Worm (Caenorhabditis elegans) whole organism, late embryonic: ENCODE measurements around the gene str-146.

Experiments used
- F13H6.1 ChIP-seq: sonication (generic microtip); optimal IDR thresholded peaks from 2 replicates; lab custom pipeline; 2016; ENCODE audit warnings: missing genetic modification characterization, missing compliant biosample characterization
- K02D7.2 ChIP-seq: sonication (generic microtip); optimal IDR thresholded peaks from 2 replicates; lab custom pipeline; 2017; ENCODE audit warnings: mild to moderate bottlenecking, missing genetic modification characterization, missing compliant biosample characterization
- Y22D7AL.16 ChIP-seq: sonication (generic microtip); optimal IDR thresholded peaks from 2 replicates; lab custom pipeline; 2016; ENCODE audit warnings: missing genetic modification characterization, missing compliant biosample characterization
- ceh-14 ChIP-seq: sonication (generic microtip); optimal IDR thresholded peaks from 2 replicates; lab custom pipeline; 2016; ENCODE audit warnings: missing genotype, missing genetic modification characterization, missing compliant biosample characterization
- ceh-18 ChIP-seq: sonication (generic microtip); optimal IDR thresholded peaks from 2 replicates; lab custom pipeline; 2016; ENCODE audit warnings: missing genetic modification characterization, missing compliant biosample characterization
- ceh-19 ChIP-seq: fragments of 200-800 bp; sonication (Bioruptor generic); optimal IDR thresholded peaks from 2 replicates; lab custom pipeline; 2018; ENCODE audit warnings: mild to moderate bottlenecking, missing genetic modification characterization, missing compliant biosample characterization
- ceh-2 ChIP-seq: sonication (generic microtip); optimal IDR thresholded peaks from 2 replicates; lab custom pipeline; 2016; ENCODE audit warnings: missing genotype, missing genetic modification characterization, missing compliant biosample characterization
- ceh-24 ChIP-seq: sonication (generic microtip); optimal IDR thresholded peaks from 2 replicates; lab custom pipeline; 2016; ENCODE audit warnings: mild to moderate bottlenecking, missing genetic modification characterization, missing compliant biosample characterization
- ceh-30 ChIP-seq: fragments of 150-350 bp; optimal IDR thresholded peaks from 2 replicates; lab custom pipeline; 2014; ENCODE audit warnings: missing biosample characterization, missing genetic modification characterization
- ceh-31 ChIP-seq: sonication (generic microtip); optimal IDR thresholded peaks from 2 replicates; lab custom pipeline; 2016; ENCODE audit warnings: missing genetic modification characterization, missing compliant biosample characterization
- ceh-34 ChIP-seq: sonication (generic microtip); optimal IDR thresholded peaks from 2 replicates; lab custom pipeline; 2016; ENCODE audit warnings: mild to moderate bottlenecking, missing genetic modification characterization, missing compliant biosample characterization
- ceh-45 ChIP-seq: fragments of 200-800 bp; sonication (Bioruptor generic); IDR thresholded peaks from 2 replicates; pipeline ENCODE4 v1.3.6; 2022; ENCODE audit warnings: missing genetic modification reagents, missing genetic modification characterization, missing compliant biosample characterization
- ceh-48 ChIP-seq: sonication (generic microtip); optimal IDR thresholded peaks from 2 replicates; lab custom pipeline; 2016; ENCODE audit warnings: missing genetic modification characterization, inconsistent platforms, missing compliant biosample characterization
- ceh-9 ChIP-seq: sonication (generic microtip); optimal IDR thresholded peaks from 2 replicates; lab custom pipeline; 2016; ENCODE audit warnings: mild to moderate bottlenecking, missing genetic modification characterization, inconsistent platforms, missing compliant biosample characterization
- che-1 ChIP-seq: sonication (generic microtip); optimal IDR thresholded peaks from 2 replicates; lab custom pipeline; 2016; ENCODE audit warnings: mild to moderate bottlenecking, missing genetic modification characterization, missing compliant biosample characterization
- dve-1 ChIP-seq: sonication (generic microtip); optimal IDR thresholded peaks from 2 replicates; lab custom pipeline; 2017; ENCODE audit warnings: antibody characterized with exemption, mild to moderate bottlenecking, missing genetic modification characterization, missing compliant biosample characterization
- elt-2 ChIP-seq: sonication (generic microtip); optimal IDR thresholded peaks from 2 replicates; lab custom pipeline; 2016; ENCODE audit warnings: missing genetic modification reagents, missing genetic modification characterization, missing compliant biosample characterization
- elt-4 ChIP-seq: sonication (generic microtip); optimal IDR thresholded peaks from 2 replicates; lab custom pipeline; 2016; ENCODE audit warnings: missing genetic modification characterization, missing compliant biosample characterization
- ets-4 ChIP-seq: sonication (generic microtip); optimal IDR thresholded peaks from 2 replicates; lab custom pipeline; 2016; ENCODE audit warnings: missing genetic modification characterization, missing compliant biosample characterization
- eyg-1 ChIP-seq: sonication (generic microtip); optimal IDR thresholded peaks from 2 replicates; lab custom pipeline; 2016; ENCODE audit warnings: missing genotype, missing genetic modification characterization, missing compliant biosample characterization
- fax-1 ChIP-seq: sonication (generic microtip); optimal IDR thresholded peaks from 2 replicates; lab custom pipeline; 2016; ENCODE audit warnings: missing genotype, missing genetic modification characterization, missing compliant biosample characterization
- gmeb-2 ChIP-seq: sonication (generic microtip); optimal IDR thresholded peaks from 2 replicates; lab custom pipeline; 2016; ENCODE audit warnings: missing genetic modification characterization, inconsistent platforms, missing compliant biosample characterization
- hlh-15 ChIP-seq: sonication (generic microtip); optimal IDR thresholded peaks from 2 replicates; lab custom pipeline; 2016; ENCODE audit warnings: missing genetic modification characterization, missing compliant biosample characterization
- hlh-30 ChIP-seq: sonication (generic microtip); optimal IDR thresholded peaks from 2 replicates; lab custom pipeline; 2017; ENCODE audit warnings: antibody characterized with exemption, missing genetic modification characterization, missing compliant biosample characterization; ENCODE audit not compliant: insufficient read depth
- hlh-6 ChIP-seq: sonication (generic microtip); optimal IDR thresholded peaks from 2 replicates; lab custom pipeline; 2016; ENCODE audit warnings: missing genotype, missing genetic modification characterization, missing compliant biosample characterization
- lin-11 ChIP-seq: fragments of 200-800 bp; sonication (Bioruptor generic); optimal IDR thresholded peaks from 2 replicates; lab custom pipeline; 2018; ENCODE audit warnings: mild to moderate bottlenecking, missing genetic modification characterization, missing compliant biosample characterization
- madf-2 ChIP-seq: sonication (generic microtip); optimal IDR thresholded peaks from 2 replicates; lab custom pipeline; 2017; ENCODE audit warnings: missing genetic modification characterization, missing compliant biosample characterization
- nfya-1 ChIP-seq: sonication (generic microtip); optimal IDR thresholded peaks from 2 replicates; lab custom pipeline; 2017; ENCODE audit warnings: missing genetic modification characterization, mild to moderate bottlenecking, missing compliant biosample characterization, antibody characterized with exemption, moderate library complexity
- nhr-11 ChIP-seq: fragments of 150-350 bp; optimal IDR thresholded peaks from 2 replicates; lab custom pipeline; 2014; ENCODE audit warnings: missing biosample characterization, missing genetic modification characterization
- nhr-232 ChIP-seq: sonication (generic microtip); optimal IDR thresholded peaks from 2 replicates; lab custom pipeline; 2016; ENCODE audit warnings: missing genetic modification characterization, missing compliant biosample characterization
- npax-4 ChIP-seq: sonication (generic microtip); optimal IDR thresholded peaks from 2 replicates; lab custom pipeline; 2016; ENCODE audit warnings: missing genetic modification characterization, missing compliant biosample characterization
- odd-2 ChIP-seq: sonication (generic microtip); optimal IDR thresholded peaks from 2 replicates; lab custom pipeline; 2017; ENCODE audit warnings: antibody characterized with exemption, mild to moderate bottlenecking, missing genetic modification characterization, missing compliant biosample characterization
- pax-1 ChIP-seq: fragments of 150-350 bp; optimal IDR thresholded peaks from 2 replicates; lab custom pipeline; 2014; ENCODE audit warnings: missing biosample characterization, missing genetic modification characterization
- pha-2 ChIP-seq: sonication (generic microtip); optimal IDR thresholded peaks from 2 replicates; lab custom pipeline; 2017; ENCODE audit warnings: mild to moderate bottlenecking, missing genetic modification characterization, missing compliant biosample characterization
- pha-4 ChIP-seq: fragments of 150-350 bp; optimal IDR thresholded peaks from 2 replicates; lab custom pipeline; 2018; ENCODE audit warnings: missing biosample characterization, missing genetic modification reagents, missing genetic modification characterization
- pros-1 ChIP-seq: fragments of 150-350 bp; optimal IDR thresholded peaks from 2 replicates; lab custom pipeline; 2014; ENCODE audit warnings: missing biosample characterization, missing genetic modification reagents, missing genetic modification characterization
- ref-2 ChIP-seq: sonication (generic microtip); optimal IDR thresholded peaks from 2 replicates; lab custom pipeline; 2016; ENCODE audit warnings: missing genetic modification characterization, missing compliant biosample characterization
- sox-2 ChIP-seq: fragments of 200-800 bp; sonication (Bioruptor generic); IDR thresholded peaks from 2 replicates; pipeline ENCODE4 v1.3.6; 2022; ENCODE audit warnings: missing genetic modification reagents, missing genetic modification characterization, missing compliant biosample characterization
- sox-4 ChIP-seq: sonication (generic microtip); optimal IDR thresholded peaks from 2 replicates; lab custom pipeline; 2017; ENCODE audit warnings: mild to moderate bottlenecking, missing genetic modification characterization, inconsistent platforms, missing compliant biosample characterization
- tbx-2 ChIP-seq: sonication (generic microtip); optimal IDR thresholded peaks from 2 replicates; lab custom pipeline; 2016; ENCODE audit warnings: missing genetic modification characterization, missing compliant biosample characterization
- unc-3 ChIP-seq, 2 experiments: fragments of 200-800 bp in 1 of 2; sonication (Bioruptor generic) in 1 of 2; sonication (generic microtip) in 1 of 2; conservative IDR thresholded peaks in 1 of 2; optimal IDR thresholded peaks in 1 of 2; 2 replicates each; pipeline versions ENCODE4 v1.3.6 to Lab custom; 2016 to 2022; ENCODE audit warnings: missing compliant biosample characterization in 2 of 2, missing genetic modification characterization in 2 of 2, missing genetic modification reagents in 1 of 2
- unc-42 ChIP-seq: sonication (generic microtip); optimal IDR thresholded peaks from 2 replicates; lab custom pipeline; 2016; ENCODE audit warnings: missing genotype, missing genetic modification characterization, missing compliant biosample characterization
- unc-55 ChIP-seq: sonication (generic microtip); optimal IDR thresholded peaks from 2 replicates; lab custom pipeline; 2017; ENCODE audit warnings: missing biosample characterization, missing genetic modification reagents, missing genetic modification characterization
- unc-86 ChIP-seq: sonication (generic microtip); optimal IDR thresholded peaks from 2 replicates; lab custom pipeline; 2016; ENCODE audit warnings: missing genetic modification characterization, missing compliant biosample characterization
- ztf-16 ChIP-seq: sonication (generic microtip); optimal IDR thresholded peaks from 2 replicates; lab custom pipeline; 2017; ENCODE audit warnings: missing genetic modification characterization, missing compliant biosample characterization

str-146 gene

DNA sequence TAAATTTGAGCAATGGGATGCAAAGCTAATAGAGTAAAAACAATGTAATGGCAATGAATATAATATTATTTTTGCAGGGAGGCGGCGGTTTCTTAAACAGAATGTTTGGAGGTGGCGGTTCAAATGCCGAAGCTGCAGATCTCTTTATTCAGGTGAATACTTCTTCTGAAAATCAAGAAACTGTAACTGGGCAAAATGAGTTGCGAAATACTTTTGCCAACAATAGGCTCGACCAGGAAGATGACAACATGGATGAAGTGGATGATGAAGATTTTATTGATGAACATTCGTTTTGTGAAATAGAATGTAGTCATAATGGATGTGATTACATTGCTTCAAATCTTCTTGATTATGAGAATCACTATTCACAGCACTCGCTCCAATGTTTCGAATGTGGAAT lies 35.5 kb upstream of the str-146 start:
- TF ChIP-seq K02D7.2 (tag; lab: Kevin White, UChicago) = no peak
- no peak for TF ChIP-seq F13H6.1 (tag; lab: Kevin White, UChicago)
- no peak for TF ChIP-seq gmeb-2 (tag; lab: Kevin White, UChicago)
- no peak for TF ChIP-seq odd-2
- no peak for TF ChIP-seq eyg-1
- TF ChIP-seq ceh-30 = no peak
- no peak for TF ChIP-seq ceh-24
- TF ChIP-seq ztf-16 = no peak
- TF ChIP-seq npax-4 (tag; lab: Kevin White, UChicago) = no peak
- TF ChIP-seq ceh-9 (tag; lab: Kevin White, UChicago) = no peak
- no peak for TF ChIP-seq hlh-15 (tag; lab: Kevin White, UChicago)
- TF ChIP-seq pha-2 (tag; lab: Kevin White, UChicago) = no peak
- no peak for TF ChIP-seq ets-4
- no peak for TF ChIP-seq hlh-6 (tag; lab: Kevin White, UChicago)
- TF ChIP-seq sox-2 = no peak
- no peak for TF ChIP-seq hlh-30 (tag; lab: Kevin White, UChicago)
- TF ChIP-seq pha-4 (tag; lab: Kevin White, UChicago) = no peak
- TF ChIP-seq, all 69 proteins: peak for 0

DNA sequence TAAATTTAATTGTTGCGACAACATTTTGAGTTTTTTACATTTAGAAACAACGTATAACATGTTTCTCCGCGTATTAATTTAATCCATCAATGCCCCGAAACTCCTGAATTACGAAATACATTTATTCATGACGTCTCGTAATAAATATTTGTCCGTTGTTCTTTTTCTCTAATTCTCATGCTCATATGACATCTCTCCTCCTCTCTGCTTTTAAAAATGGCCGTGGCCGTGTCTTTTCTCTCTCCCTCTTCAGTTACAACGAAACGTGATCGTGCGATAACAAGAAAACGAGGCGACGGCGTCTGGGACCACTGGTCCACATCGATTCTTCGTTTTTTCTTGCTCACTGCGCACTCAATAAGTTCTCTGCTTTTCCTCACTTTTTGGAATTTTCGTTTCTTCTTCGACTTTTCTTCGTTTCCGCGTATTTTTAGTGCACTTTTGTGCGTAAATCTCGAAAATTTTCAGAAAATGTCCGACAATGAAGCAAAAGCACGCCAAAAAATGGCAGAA lies 34.9 kb upstream of the str-146 start, which contains the start of gene snap-1:
Gene snap-1 (plus strand): TSS at position 463 of the 513 bp plus-strand sequence.
- TF ChIP-seq pros-1 (tag; lab: Kevin White, UChicago) = peak; percentile 8
- peak; percentile 72 for TF ChIP-seq unc-55
- peak; percentile 4 for TF ChIP-seq tbx-2
- no peak for TF ChIP-seq unc-86
- peak; percentile 77 for TF ChIP-seq hlh-30 (tag; lab: Kevin White, UChicago)
- no peak for TF ChIP-seq nhr-232 (tag; lab: Kevin White, UChicago)
- peak; percentile 48 for TF ChIP-seq ceh-48 (tag; lab: Kevin White, UChicago)
- TF ChIP-seq hlh-15 (tag; lab: Kevin White, UChicago) = no peak
- peak; percentile 26 for TF ChIP-seq nfya-1 (tag; lab: Kevin White, UChicago)
- TF ChIP-seq ceh-9 (tag; lab: Kevin White, UChicago) = no peak
- no peak for TF ChIP-seq pax-1 (tag; lab: Kevin White, UChicago)
- peak; percentile 41 for TF ChIP-seq ceh-31 (tag; lab: Kevin White, UChicago)
- TF ChIP-seq ceh-34 = peak; percentile 21
- TF ChIP-seq unc-42 (tag; lab: Kevin White, UChicago) = peak; percentile 76
- no peak for TF ChIP-seq che-1 (tag; lab: Kevin White, UChicago)
- peak; percentile 9 for TF ChIP-seq ceh-18 (tag; lab: Kevin White, UChicago)

DNA sequence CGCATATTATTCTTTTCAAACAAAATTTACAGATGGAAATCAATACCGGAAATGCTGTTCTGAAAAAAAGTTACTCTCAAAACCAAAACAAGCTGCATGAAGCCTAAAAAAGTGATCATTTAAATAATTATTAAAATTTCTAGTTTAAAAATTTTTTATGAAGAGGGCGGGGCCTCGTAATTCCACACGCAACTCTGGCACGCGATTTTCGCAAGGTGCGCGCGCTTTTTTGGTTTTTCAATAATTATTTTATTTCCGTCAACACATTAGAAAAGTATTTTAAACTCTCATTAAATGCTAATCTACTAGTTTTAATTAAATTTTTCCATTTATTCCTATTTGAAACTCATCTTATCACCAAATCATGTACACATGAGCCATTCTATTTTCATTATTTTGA lies 34.4 kb upstream of the str-146 start:
- TF ChIP-seq ref-2 (tag; lab: Kevin White, UChicago) (no peak), elt-2 (tag; lab: Kevin White, UChicago) (no peak), hlh-6 (tag; lab: Kevin White, UChicago) (no peak), nhr-11 (tag; lab: Kevin White, UChicago) (no peak)

DNA sequence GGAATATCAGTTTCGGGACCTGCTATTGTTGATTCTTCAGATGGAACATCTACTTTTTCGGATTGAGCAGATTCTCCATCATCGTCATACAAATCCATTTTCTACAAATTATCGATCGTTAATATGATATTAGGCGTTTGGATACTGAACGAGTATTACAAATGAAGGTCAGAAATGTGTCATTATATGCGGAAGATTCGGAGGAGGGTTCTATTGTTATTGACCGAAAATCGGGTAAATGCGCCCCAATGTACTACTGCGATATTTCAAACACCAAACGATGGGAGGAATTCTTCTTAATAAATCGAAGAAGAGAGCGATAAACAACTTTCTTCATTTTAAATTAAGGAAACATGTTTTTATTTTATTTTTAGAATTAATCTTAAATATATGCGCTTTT lies 34.0 kb upstream of the str-146 start, which contains the start of gene spr-1:
Gene spr-1 (minus strand): TSS at position 101 of the 400 bp plus-strand sequence.
- TF ChIP-seq ceh-30 (no peak), ceh-34 (no peak), ceh-14 (no peak), sox-4 (tag; lab: Kevin White, UChicago) (no peak), nhr-11 (tag; lab: Kevin White, UChicago) (no peak)

DNA sequence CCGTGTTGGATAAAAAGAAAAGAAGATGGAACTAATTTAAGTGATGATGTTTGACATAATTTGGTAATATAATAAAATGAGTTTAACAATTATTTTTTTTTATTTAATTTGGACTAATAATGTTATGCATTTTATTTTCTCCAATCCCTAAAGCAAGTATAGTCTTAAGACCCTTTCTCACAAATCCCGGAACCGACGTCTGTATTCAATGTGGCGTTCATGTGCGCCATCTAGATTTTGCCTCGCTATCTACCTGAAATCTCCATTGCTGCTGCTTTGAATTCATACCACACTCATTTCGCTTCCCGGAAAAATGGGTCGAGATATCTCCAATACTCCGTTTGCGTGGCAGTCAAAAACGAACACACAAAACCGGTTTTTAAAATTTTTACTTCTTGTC lies 28.1 kb upstream of the str-146 start, which contains the start of gene D1014.5:
Gene D1014.5 (plus strand): TSS at position 301 of the 400 bp plus-strand sequence.
- no peak for TF ChIP-seq lin-11 (tag; lab: Kevin White, UChicago)
- no peak for TF ChIP-seq ceh-2 (tag; lab: Kevin White, UChicago)
- TF ChIP-seq ceh-45 (GFP tag; lab: Robert Waterston, UW) = no peak
- no peak for TF ChIP-seq nhr-232 (tag; lab: Kevin White, UChicago)
- TF ChIP-seq pax-1 (tag; lab: Kevin White, UChicago) = no peak
- no peak for TF ChIP-seq pha-4 (tag; lab: Kevin White, UChicago)
- TF ChIP-seq elt-4 (tag; lab: Kevin White, UChicago) = no peak
- TF ChIP-seq Y22D7AL.16 (tag; lab: Kevin White, UChicago) = no peak
- TF ChIP-seq dve-1 (tag; lab: Kevin White, UChicago) = no peak
- TF ChIP-seq unc-3 (GFP tag; conservative IDR thresholded peaks at IDR 0.05; lab: Robert Waterston, UW) = no peak
- no peak for TF ChIP-seq unc-3 (tag; optimal IDR thresholded peaks at IDR 0.05; lab: Kevin White, UChicago)
- no peak for TF ChIP-seq madf-2
- no peak for TF ChIP-seq ztf-16
- TF ChIP-seq fax-1 (tag; lab: Kevin White, UChicago) = no peak
- TF ChIP-seq ceh-19 (GFP tag; lab: Kevin White, UChicago) = no peak
